Fruit fly (Drosophila melanogaster) Kc167 (cell line): ENCODE results near the gene Sfp24Bd.

Source experiments
- Myc ChIP-seq: fragments of >200 bp; optimal IDR thresholded peaks from 2 replicates; lab custom pipeline; 2017; ENCODE audit warnings: missing external identifiers
- h ChIP-seq: fragments of >200 bp; optimal IDR thresholded peaks from 3 replicates; lab custom pipeline; 2018; ENCODE audit warnings: missing external identifiers
- psq ChIP-seq: fragments of >200 bp; optimal IDR thresholded peaks from 2 replicates; lab custom pipeline; 2017; ENCODE audit warnings: missing external identifiers

DNA sequence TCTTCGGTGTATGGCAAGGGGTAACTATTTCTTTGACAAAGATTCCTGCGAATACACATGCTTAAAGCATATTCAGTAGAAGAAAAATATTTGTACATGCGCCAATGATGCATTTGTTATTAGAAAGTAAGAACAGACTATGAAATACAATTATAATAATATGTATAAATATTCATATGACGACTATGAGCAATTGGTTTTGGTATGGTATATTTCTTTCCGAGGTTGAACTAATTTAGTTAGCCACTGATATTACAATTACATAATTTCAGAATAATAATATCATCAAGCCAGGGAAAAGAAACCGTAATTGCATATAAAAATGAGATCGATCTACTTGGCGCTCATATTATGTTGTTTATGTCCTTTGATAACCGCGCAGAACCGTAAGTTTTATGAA, 32.6 kb upstream of the Sfp24Bd start, which contains the start of gene CG43145:
- TF ChIP-seq h (lab: Kevin White, UChicago) (no peak), Myc (no peak), psq (lab: Kevin White, UChicago) (no peak)
